Worm (Caenorhabditis elegans): ENCODE data around the gene rom-2.

DNA sequence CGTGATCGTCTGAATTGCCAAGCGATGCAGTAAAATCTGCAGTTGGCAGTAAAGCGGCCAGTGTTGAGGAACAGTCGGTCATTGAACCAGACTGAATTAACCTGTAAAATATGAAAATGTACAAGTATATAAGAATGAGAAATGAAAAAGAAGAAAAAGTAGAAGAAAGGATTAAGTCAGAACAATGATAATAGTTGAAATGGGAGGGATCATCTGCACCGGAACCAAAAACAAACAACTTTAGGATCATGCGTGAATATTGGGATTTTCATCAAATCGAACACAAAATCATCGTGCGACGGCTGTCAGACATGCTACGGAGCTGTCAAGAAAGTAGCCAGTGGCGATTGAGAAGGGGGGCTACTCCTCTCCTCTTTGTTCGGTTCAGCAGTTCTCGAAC, 41.6 kb upstream of the rom-2 start, which contains the start of gene gei-13:
- no peak for TF ChIP-seq tra-4 (tag; optimal IDR thresholded peaks at IDR 0.05)
- TF ChIP-seq ceh-36 (tag; optimal IDR thresholded peaks at IDR 0.05): no peak
- no peak for TF ChIP-seq hmbx-1 (tag; optimal IDR thresholded peaks at IDR 0.05)
- no peak for TF ChIP-seq flt-1 (GFP tag; IDR thresholded peaks at IDR 0.05)
- no peak for TF ChIP-seq hmg-4 (GFP tag; optimal IDR thresholded peaks at IDR 0.05)
- TF ChIP-seq ama-1 (optimal IDR thresholded peaks at IDR 0.05): no peak
- TF ChIP-seq B0310.2 (tag; optimal IDR thresholded peaks at IDR 0.05): no peak
- no peak for TF ChIP-seq scrt-1 (GFP tag; IDR thresholded peaks at IDR 0.05)
- no peak for TF ChIP-seq sea-1 (GFP tag; conservative IDR thresholded peaks at IDR 0.05)
- no peak for TF ChIP-seq pes-1 (GFP tag; IDR thresholded peaks at IDR 0.05)
- TF ChIP-seq ets-7 (tag; optimal IDR thresholded peaks at IDR 0.05): no peak
- TF ChIP-seq ceh-13 (GFP tag; optimal IDR thresholded peaks at IDR 0.05): no peak

All from whole organism, early embryonic.